Worm (Caenorhabditis elegans) whole organism, early embryonic: ENCODE results near the gene tceb-3.

Experiments
- B0310.2 ChIP-seq: sonication (generic microtip); optimal IDR thresholded peaks from 2 replicates; lab custom pipeline; 2016; ENCODE audit warnings: mild to moderate bottlenecking, missing genetic modification characterization, missing compliant biosample characterization
- F13C5.2 ChIP-seq: sonication (generic microtip); optimal IDR thresholded peaks from 2 replicates; lab custom pipeline; 2017; ENCODE audit warnings: mild to moderate bottlenecking, missing genetic modification characterization, inconsistent platforms, missing compliant biosample characterization
- aly-1 ChIP-seq: sonication (generic microtip); optimal IDR thresholded peaks from 2 replicates; lab custom pipeline; 2016; ENCODE audit warnings: missing genetic modification characterization, missing compliant biosample characterization
- ama-1 ChIP-seq: fragments of 150-350 bp; optimal IDR thresholded peaks from 2 replicates; lab custom pipeline; 2014
- ceh-13 ChIP-seq: fragments of 200-800 bp; sonication (Bioruptor generic); optimal IDR thresholded peaks from 2 replicates; lab custom pipeline; 2018; ENCODE audit warnings: mild to moderate bottlenecking, missing genetic modification characterization, missing compliant biosample characterization
- ceh-36 ChIP-seq: sonication (generic microtip); optimal IDR thresholded peaks from 2 replicates; lab custom pipeline; 2016; ENCODE audit warnings: missing genetic modification characterization, inconsistent platforms, missing compliant biosample characterization
- ets-7 ChIP-seq: sonication (generic microtip); optimal IDR thresholded peaks from 2 replicates; lab custom pipeline; 2016; ENCODE audit warnings: missing genotype, missing genetic modification characterization, missing compliant biosample characterization
- flt-1 ChIP-seq: fragments of 200-800 bp; sonication (Bioruptor generic); IDR thresholded peaks from 2 replicates; pipeline ENCODE4 v1.3.6; 2022; ENCODE audit warnings: missing genetic modification characterization, missing compliant biosample characterization
- hmbx-1 ChIP-seq: sonication (generic microtip); optimal IDR thresholded peaks from 2 replicates; lab custom pipeline; 2016; ENCODE audit warnings: mild to moderate bottlenecking, missing genetic modification characterization, missing compliant biosample characterization
- hmg-4 ChIP-seq: fragments of 200-800 bp; sonication (Bioruptor generic); optimal IDR thresholded peaks from 2 replicates; lab custom pipeline; 2018; ENCODE audit warnings: mild to moderate bottlenecking, missing genetic modification characterization, missing compliant biosample characterization
- hnd-1 ChIP-seq: sonication (generic microtip); optimal IDR thresholded peaks from 2 replicates; lab custom pipeline; 2016; ENCODE audit warnings: missing genetic modification characterization, missing compliant biosample characterization
- pes-1 ChIP-seq: fragments of 200-800 bp; sonication (Bioruptor generic); IDR thresholded peaks from 2 replicates; pipeline ENCODE4 v1.3.6; 2022; ENCODE audit warnings: missing genetic modification reagents, missing genetic modification characterization, missing compliant biosample characterization
- scrt-1 ChIP-seq: fragments of 200-800 bp; sonication (Bioruptor generic); IDR thresholded peaks from 2 replicates; pipeline ENCODE4 v1.3.6; 2022; ENCODE audit warnings: missing genetic modification characterization, missing compliant biosample characterization
- sea-1 ChIP-seq: fragments of 200-800 bp; sonication (Bioruptor generic); conservative IDR thresholded peaks from 2 replicates; pipeline ENCODE4 v1.3.6; 2022; ENCODE audit warnings: missing genetic modification characterization, missing compliant biosample characterization
- tbx-11 ChIP-seq: fragments of 200-800 bp; sonication (Bioruptor generic); IDR thresholded peaks from 2 replicates; pipeline ENCODE4 v1.3.6; 2022; ENCODE audit warnings: missing genetic modification characterization, missing compliant biosample characterization
- tbx-37 ChIP-seq: fragments of 200-800 bp; sonication (Bioruptor generic); conservative IDR thresholded peaks from 2 replicates; pipeline ENCODE4 v1.3.6; 2022; ENCODE audit warnings: missing genetic modification reagents, missing genetic modification characterization, missing compliant biosample characterization
- tra-4 ChIP-seq: sonication (generic microtip); optimal IDR thresholded peaks from 2 replicates; lab custom pipeline; 2017; ENCODE audit warnings: missing genetic modification characterization, missing compliant biosample characterization

tceb-3 gene

DNA sequence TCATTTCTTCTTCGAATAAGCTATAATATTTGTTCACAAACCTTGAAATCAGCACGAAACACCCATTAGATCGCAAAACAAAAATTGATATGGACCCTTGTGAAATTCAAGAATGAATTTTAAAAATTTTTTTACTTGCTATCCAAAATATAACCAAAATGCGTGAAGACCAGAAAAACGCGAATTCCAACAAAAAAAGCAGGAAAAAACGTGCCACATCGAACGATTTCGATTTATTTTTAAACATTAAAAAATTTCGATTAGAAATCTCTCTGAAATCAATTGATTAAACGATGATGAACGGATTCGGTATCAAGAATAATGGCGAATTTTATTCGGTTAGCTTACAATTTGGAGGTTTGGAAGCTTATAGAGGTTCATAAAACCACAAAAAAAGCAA, at the start of gene tceb-3, which contains the start of gene gskl-1:
TSS of gene tceb-3 (minus strand) at position 101 of the 400 bp plus-strand sequence.
TSS of gene gskl-1 (plus strand) at position 243 of the 400 bp plus-strand sequence.
- TF ChIP-seq scrt-1 (no peak), tbx-11 (no peak), hmbx-1 (no peak), aly-1 (tag; lab: Kevin White, UChicago) (no peak)

DNA sequence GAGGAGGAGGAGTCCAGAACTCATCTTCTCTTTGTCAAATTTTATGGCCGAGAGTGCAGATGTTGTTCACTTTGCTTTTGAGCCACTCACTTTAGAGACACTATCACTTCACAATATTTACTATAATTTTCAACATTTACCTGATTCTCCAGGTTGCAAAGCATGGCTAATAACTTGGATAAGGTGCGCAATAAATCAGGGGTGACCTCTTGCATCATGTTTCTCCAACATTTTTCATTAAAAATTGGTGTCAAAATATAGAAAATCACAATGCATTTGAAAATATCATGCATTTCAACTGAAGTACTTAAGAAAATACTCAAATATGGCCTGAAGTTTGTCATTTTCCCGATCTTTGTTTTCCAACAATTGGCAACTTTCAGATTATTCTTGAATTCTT, 48.4 kb upstream of the tceb-3 start:
- no peak for TF ChIP-seq scrt-1
- TF ChIP-seq pes-1 (GFP tag; lab: Robert Waterston, UW), result no peak
- TF ChIP-seq hmg-4 (GFP tag; lab: Kevin White, UChicago), result no peak
- no peak for TF ChIP-seq B0310.2

DNA sequence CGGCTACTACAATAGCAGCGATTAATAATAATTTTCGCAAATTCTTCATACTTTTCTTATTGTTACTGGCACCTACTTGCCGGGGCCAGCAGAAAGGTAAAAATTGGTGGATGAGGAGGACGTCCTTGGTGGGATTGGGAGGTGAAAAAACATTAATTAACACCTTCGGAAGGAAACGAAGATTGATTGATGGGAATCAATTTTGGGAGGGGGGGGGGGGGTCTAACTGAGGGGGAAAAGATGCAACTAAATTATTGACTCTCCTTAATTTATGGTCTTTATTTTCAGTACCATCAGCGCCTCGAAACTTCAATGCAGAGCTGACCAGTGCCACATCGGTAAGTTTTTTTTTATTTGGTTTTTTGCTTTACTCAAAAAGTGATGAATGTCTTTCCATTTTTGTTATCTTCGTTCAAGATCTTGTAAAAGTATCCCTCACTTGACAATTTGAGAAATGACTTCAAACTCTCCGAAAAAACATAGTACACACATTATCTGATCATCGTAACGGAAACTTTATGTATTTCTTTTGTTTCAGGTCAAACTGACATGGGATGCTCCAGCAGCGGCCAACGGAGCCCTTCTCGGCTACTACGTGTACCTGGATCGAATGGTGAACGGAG, 46.5 kb upstream of the tceb-3 start:
- TF ChIP-seq B0310.2 (no peak), ets-7 (no peak), F13C5.2 (no peak), tbx-11 (no peak), hmbx-1 (no peak), sea-1 (GFP tag; lab: Robert Waterston, UW) (no peak), aly-1 (tag; lab: Kevin White, UChicago) (no peak), hnd-1 (tag; lab: Kevin White, UChicago) (no peak), pes-1 (GFP tag; lab: Robert Waterston, UW) (no peak), ama-1 (lab: Kevin White, UChicago) (no peak), ceh-13 (GFP tag; lab: Kevin White, UChicago) (no peak), tra-4 (no peak), tbx-37 (GFP tag; lab: Robert Waterston, UW) (no peak), scrt-1 (no peak), ceh-36 (no peak), flt-1 (GFP tag; lab: Robert Waterston, UW) (no peak), hmg-4 (GFP tag; lab: Kevin White, UChicago) (no peak)

DNA sequence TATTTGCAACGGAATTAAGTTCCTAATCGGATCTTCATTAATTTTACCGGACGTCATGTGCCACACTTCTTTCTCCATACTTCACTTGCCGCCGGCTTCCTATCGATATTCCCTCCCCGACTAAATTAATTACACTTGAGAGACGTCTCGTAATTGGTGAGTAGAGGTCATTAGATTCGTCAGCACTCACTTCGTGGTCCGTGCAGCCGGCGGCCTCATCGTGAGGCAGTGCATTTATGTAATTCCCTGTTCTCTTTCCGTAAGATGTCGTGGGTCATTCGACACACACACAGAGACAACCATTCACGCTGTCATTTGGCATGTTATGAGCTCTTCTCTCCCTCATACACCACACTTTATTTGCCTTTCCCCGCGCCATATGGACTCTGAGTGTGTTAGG, 43.4 kb upstream of the tceb-3 start:
- 0 out of 2 replicates have a peak, but pooled peaks have one; percentile 10 for TF ChIP-seq tbx-11
- no peak for TF ChIP-seq sea-1 (GFP tag; lab: Robert Waterston, UW)
- no peak for TF ChIP-seq F13C5.2
- TF ChIP-seq ets-7, result no peak
- peak; percentile 51 for TF ChIP-seq hmg-4 (GFP tag; lab: Kevin White, UChicago)
- 0 out of 2 replicates have a peak, but pooled peaks have one; percentile 30 for TF ChIP-seq pes-1 (GFP tag; lab: Robert Waterston, UW)

DNA sequence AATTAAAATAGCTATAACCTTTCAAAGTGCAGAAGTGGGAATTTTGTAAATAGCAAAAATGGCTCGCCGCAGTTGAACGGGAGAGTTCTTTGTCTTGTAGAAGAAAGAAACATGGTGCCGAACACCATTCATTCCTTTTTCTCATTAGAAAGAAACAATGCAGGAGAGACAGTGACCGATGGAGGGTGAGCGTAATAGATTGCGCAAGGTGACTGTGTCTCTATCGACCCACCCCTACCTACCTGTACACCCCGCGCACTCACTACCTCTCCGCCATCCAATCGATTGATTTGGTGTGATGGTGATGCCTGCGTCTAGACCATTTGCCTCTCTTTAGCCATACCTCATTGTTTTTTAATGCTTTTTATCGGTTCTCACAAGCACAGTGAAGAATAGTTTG, 42.0 kb upstream of the tceb-3 start:
- TF ChIP-seq tbx-37 (GFP tag; lab: Robert Waterston, UW), result no peak
- TF ChIP-seq hmg-4 (GFP tag; lab: Kevin White, UChicago), result peak; percentile 7

DNA sequence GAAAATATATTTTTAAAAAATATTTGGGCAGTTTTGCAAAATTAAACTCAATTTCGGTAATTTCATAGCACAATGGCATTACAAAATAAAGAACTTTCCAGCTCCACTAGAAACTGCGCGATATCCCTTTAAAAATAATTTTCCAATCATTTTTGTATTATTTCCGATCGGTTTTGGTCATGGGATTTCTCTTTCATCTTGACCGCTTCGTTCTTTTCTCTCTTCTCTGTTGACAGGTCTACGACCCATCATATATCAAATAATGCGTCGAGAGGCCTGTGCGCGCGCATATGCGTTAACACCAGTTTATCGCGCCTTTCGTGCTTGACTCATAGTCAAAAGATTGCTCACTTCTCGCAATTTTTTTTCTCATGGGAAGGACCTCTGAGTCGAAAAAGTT, 41.4 kb upstream of the tceb-3 start:
- TF ChIP-seq pes-1 (GFP tag; lab: Robert Waterston, UW), result no peak
- no peak for TF ChIP-seq tra-4

DNA sequence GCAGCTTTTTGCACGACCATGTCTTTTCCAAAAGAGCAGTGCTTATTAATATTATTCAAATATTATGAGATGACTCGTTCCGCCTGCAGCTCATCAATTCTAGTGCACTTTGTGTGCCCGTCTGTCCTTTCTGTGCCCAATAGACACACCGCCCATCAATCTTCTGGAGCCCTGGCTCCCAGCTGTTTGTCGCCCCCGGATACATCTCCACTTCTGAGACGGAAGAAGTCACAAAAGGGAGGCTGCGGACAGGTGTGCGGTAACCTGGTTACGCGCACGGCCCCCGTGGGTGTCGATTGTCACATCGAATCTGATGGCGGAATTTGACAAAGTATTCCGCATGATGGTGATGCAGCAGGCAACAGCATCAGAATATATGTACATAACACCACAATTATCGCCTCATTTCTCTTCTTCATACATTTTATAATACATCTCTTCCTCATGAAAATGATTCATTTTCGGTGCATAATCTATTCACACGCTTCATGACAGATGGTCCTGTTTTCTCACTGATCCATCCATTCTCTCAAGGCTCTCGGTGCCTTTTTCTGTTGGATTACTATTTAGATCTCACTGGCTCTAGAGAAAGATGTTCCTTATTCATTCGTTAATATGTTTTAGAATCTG, 39.4 kb upstream of the tceb-3 start:
- no peak for TF ChIP-seq ets-7
- no peak for TF ChIP-seq hmg-4 (GFP tag; lab: Kevin White, UChicago)
- TF ChIP-seq tbx-11, result no peak
- TF ChIP-seq hmbx-1, result no peak
- no peak for TF ChIP-seq pes-1 (GFP tag; lab: Robert Waterston, UW)

DNA sequence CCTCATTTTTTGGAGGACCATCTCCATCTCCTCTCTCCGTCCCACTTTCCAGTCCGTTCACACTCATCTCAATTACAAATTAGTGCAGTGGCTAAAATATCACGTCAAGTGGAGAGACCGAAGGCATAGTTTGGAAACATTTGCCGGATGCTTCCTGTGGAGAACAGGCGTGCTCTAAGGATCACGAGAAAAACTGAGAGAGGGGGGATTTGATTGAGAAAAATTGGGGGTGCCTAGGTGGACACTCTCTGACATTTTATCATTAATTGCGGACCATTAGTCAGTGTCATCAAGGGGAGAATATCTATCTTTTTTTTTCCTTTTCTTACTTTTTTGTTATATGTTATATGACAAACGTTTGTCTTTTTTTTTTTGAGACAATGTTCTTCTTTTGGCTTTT, 34.8 kb upstream of the tceb-3 start:
- TF ChIP-seq hnd-1 (tag; lab: Kevin White, UChicago), result no peak
- TF ChIP-seq tbx-11, result no peak
- no peak for TF ChIP-seq sea-1 (GFP tag; lab: Robert Waterston, UW)
- TF ChIP-seq B0310.2, result no peak
- TF ChIP-seq ets-7, result no peak

DNA sequence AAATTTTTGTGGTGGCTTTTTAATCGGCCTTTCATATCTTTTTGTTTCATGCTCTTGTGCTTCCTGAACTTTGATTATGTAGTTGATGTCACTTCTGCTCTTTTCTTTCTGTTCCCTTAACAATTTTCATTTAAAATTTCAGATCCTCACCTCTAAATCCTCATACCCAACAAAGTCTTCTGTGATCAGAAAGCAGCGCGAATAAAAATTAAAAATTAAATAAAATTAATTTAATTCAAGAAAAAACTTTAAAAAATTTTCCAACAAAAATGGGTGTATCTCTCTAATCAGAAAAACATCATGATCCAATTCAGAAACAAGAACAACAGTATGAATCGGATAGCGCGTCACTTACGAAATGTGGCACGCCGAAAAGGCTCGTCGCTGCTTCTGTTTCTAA, 28.0 kb upstream of the tceb-3 start, which contains the start of gene ptp-3:
TSS of gene ptp-3 (plus strand) at position 301 of the 400 bp plus-strand sequence.
- TF ChIP-seq aly-1 (tag; lab: Kevin White, UChicago) (no peak), hmbx-1 (no peak), tbx-37 (GFP tag; lab: Robert Waterston, UW) (no peak), ceh-13 (GFP tag; lab: Kevin White, UChicago) (no peak), tra-4 (no peak), F13C5.2 (no peak), pes-1 (GFP tag; lab: Robert Waterston, UW) (no peak), sea-1 (GFP tag; lab: Robert Waterston, UW) (no peak)

DNA sequence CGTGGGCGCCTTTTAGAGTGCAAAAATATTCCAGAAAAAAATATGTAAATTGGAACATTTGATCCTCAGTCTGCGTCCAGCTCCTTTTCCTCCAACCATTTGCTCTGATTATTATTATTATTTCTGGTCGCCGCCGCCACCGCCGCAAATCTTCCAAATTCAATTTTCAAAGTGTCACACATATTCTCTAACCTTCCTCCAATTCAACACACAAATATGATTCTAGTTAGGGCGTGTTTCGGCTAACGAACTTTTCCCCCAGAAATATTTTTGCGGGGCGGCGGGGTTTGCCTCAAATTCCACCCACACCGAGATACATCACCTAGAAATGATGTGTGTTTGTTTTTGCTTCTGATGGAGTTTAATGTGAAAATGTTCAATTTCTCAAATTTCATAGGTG, 24.5 kb upstream of the tceb-3 start:
- TF ChIP-seq flt-1 (GFP tag; lab: Robert Waterston, UW) (no peak), F13C5.2 (no peak), hmbx-1 (no peak), tbx-37 (GFP tag; lab: Robert Waterston, UW) (no peak), ceh-13 (GFP tag; lab: Kevin White, UChicago) (no peak)
